Worm (Caenorhabditis elegans): Measurements from ENCODE around the gene F11A5.5.

DNA sequence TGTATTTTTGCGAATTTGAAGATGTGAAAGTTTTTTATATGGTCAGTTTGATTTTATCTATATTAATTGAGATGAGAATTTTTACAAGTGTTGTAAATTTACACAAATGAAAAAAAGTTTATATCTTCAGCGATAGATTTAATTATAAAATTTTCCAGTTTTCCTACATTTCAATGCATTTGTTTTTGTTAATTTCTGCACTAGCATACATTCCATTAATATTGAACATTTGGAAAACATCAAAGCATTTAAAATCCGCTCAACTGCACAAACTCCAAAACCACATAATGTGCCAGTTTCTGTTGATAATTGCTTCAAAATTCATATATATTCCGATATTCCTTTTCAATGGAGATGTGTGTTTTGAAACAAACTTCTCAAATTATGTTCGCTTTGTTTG, 15.2 kb upstream of the F11A5.5 start, which contains the start of gene srh-277:
- TF ChIP-seq lin-39 (tag; optimal IDR thresholded peaks at IDR 0.05) (no peak), sox-4 (tag; optimal IDR thresholded peaks at IDR 0.05) (no peak), nhr-237 (tag; optimal IDR thresholded peaks at IDR 0.05) (no peak), lin-15B (tag; optimal IDR thresholded peaks at IDR 0.05) (no peak)

Data from whole organism, L1 larva.